Worm (Caenorhabditis elegans) whole organism, L2 larva: Measurements from ENCODE around the gene npr-21.

ENCODE experiments used
- C34F6.9 ChIP-seq: fragments of 150-350 bp; optimal IDR thresholded peaks from 2 replicates; lab custom pipeline; 2014; ENCODE audit warnings: missing biosample characterization, missing genetic modification characterization
- F13H6.1 ChIP-seq: sonication (generic microtip); optimal IDR thresholded peaks from 2 replicates; lab custom pipeline; 2016; ENCODE audit warnings: missing genetic modification characterization, missing compliant biosample characterization
- R02D3.7 ChIP-seq: fragments of 150-350 bp; optimal IDR thresholded peaks from 2 replicates; lab custom pipeline; 2014; ENCODE audit warnings: missing biosample characterization, missing genetic modification characterization
- Y55F3AM.14 ChIP-seq: fragments of 200-800 bp; sonication (Bioruptor generic); optimal IDR thresholded peaks from 2 replicates; lab custom pipeline; 2018; ENCODE audit warnings: mild to moderate bottlenecking, missing genetic modification characterization, missing compliant biosample characterization
- ZK546.5 ChIP-seq: sonication (generic microtip); optimal IDR thresholded peaks from 2 replicates; lab custom pipeline; 2017; ENCODE audit warnings: missing biosample characterization, missing genetic modification characterization
- alr-1 ChIP-seq: fragments of 150-350 bp; optimal IDR thresholded peaks from 2 replicates; lab custom pipeline; 2014; ENCODE audit warnings: missing biosample characterization, missing genetic modification characterization
- aly-2 ChIP-seq: fragments of 150-350 bp; optimal IDR thresholded peaks from 2 replicates; lab custom pipeline; 2014; ENCODE audit warnings: missing biosample characterization, missing genetic modification characterization
- ama-1 ChIP-seq: fragments of 150-350 bp; optimal IDR thresholded peaks from 2 replicates; lab custom pipeline; 2018; ENCODE audit warnings: inconsistent platforms
- blmp-1 ChIP-seq: sonication (generic microtip); optimal IDR thresholded peaks from 2 replicates; lab custom pipeline; 2017; ENCODE audit warnings: missing genetic modification characterization, mild to moderate bottlenecking, missing compliant biosample characterization, antibody characterized with exemption, moderate library complexity; ENCODE audit not compliant: insufficient read depth
- ceh-16 ChIP-seq: fragments of 150-350 bp; optimal IDR thresholded peaks from 2 replicates; lab custom pipeline; 2014; ENCODE audit warnings: missing biosample characterization, missing genetic modification characterization
- crh-2 ChIP-seq: sonication (generic microtip); optimal IDR thresholded peaks from 2 replicates; lab custom pipeline; 2017; ENCODE audit warnings: missing biosample characterization, missing genetic modification characterization
- dmd-4 ChIP-seq: sonication (generic microtip); optimal IDR thresholded peaks from 2 replicates; lab custom pipeline; 2017; ENCODE audit warnings: missing biosample characterization, missing genetic modification characterization
- egl-27 ChIP-seq: sonication (generic microtip); optimal IDR thresholded peaks from 3 replicates; lab custom pipeline; 2017; ENCODE audit warnings: missing biosample characterization, missing genetic modification reagents, missing genetic modification characterization
- elt-1 ChIP-seq: fragments of 150-350 bp; optimal IDR thresholded peaks from 2 replicates; lab custom pipeline; 2014; ENCODE audit warnings: missing biosample characterization, missing genetic modification characterization
- elt-3 ChIP-seq: sonication (generic microtip); optimal IDR thresholded peaks from 2 replicates; lab custom pipeline; 2017; ENCODE audit warnings: missing biosample characterization, missing genetic modification characterization
- fos-1 ChIP-seq: fragments of 150-350 bp; optimal IDR thresholded peaks from 2 replicates; lab custom pipeline; 2014; ENCODE audit warnings: missing biosample characterization, missing genetic modification characterization
- gmeb-1 ChIP-seq: fragments of 150-350 bp; optimal IDR thresholded peaks from 2 replicates; lab custom pipeline; 2014; ENCODE audit warnings: missing biosample characterization, missing genetic modification characterization
- lin-11 ChIP-seq: fragments of 150-350 bp; sonication (generic microtip); optimal IDR thresholded peaks from 2 replicates; lab custom pipeline; 2014; ENCODE audit warnings: missing biosample characterization, missing genetic modification characterization, inconsistent platforms, mixed read lengths
- lin-13 ChIP-seq: fragments of 150-350 bp; optimal IDR thresholded peaks from 2 replicates; lab custom pipeline; 2014; ENCODE audit warnings: missing biosample characterization, missing genetic modification reagents, missing genetic modification characterization
- lin-39 ChIP-seq: fragments of 150-350 bp; optimal IDR thresholded peaks from 2 replicates; lab custom pipeline; 2014; ENCODE audit warnings: missing biosample characterization, missing genetic modification reagents, missing genetic modification characterization
- lsy-2 ChIP-seq, 2 experiments: fragments of 150-350 bp in 1 of 2; sonication (generic microtip) in 1 of 2; optimal IDR thresholded peaks; 2 replicates each; lab custom pipeline; 2014 to 2017; ENCODE audit warnings: missing biosample characterization in 2 of 2, missing genetic modification characterization in 2 of 2
- mbf-1 ChIP-seq: sonication (generic microtip); optimal IDR thresholded peaks from 2 replicates; lab custom pipeline; 2017; ENCODE audit warnings: missing biosample characterization, missing genetic modification characterization
- nhr-10 ChIP-seq: sonication (generic microtip); optimal IDR thresholded peaks from 2 replicates; lab custom pipeline; 2017; ENCODE audit warnings: missing biosample characterization, missing genetic modification characterization
- nhr-11 ChIP-seq: fragments of 150-350 bp; optimal IDR thresholded peaks from 2 replicates; lab custom pipeline; 2014; ENCODE audit warnings: missing biosample characterization, missing genetic modification characterization
- nhr-12 ChIP-seq: fragments of 150-350 bp; optimal IDR thresholded peaks from 2 replicates; lab custom pipeline; 2014; ENCODE audit warnings: missing biosample characterization, missing genetic modification characterization
- nhr-129 ChIP-seq: fragments of 150-350 bp; optimal IDR thresholded peaks from 2 replicates; lab custom pipeline; 2014; ENCODE audit warnings: missing biosample characterization, missing genetic modification characterization
- nhr-21 ChIP-seq: fragments of 150-350 bp; optimal IDR thresholded peaks from 2 replicates; lab custom pipeline; 2014; ENCODE audit warnings: missing biosample characterization, missing genetic modification characterization
- nhr-23 ChIP-seq: fragments of 150-350 bp; optimal IDR thresholded peaks from 2 replicates; lab custom pipeline; 2014; ENCODE audit warnings: missing biosample characterization, missing genetic modification reagents, missing genetic modification characterization
- nhr-237 ChIP-seq: fragments of 150-350 bp; optimal IDR thresholded peaks from 2 replicates; lab custom pipeline; 2014; ENCODE audit warnings: missing biosample characterization, missing genetic modification characterization
- nhr-25 ChIP-seq: fragments of 150-350 bp; sonication (generic microtip); optimal IDR thresholded peaks from 3 replicates; lab custom pipeline; 2014; ENCODE audit warnings: missing biosample characterization, missing genetic modification characterization
- nhr-6 ChIP-seq: fragments of 150-350 bp; optimal IDR thresholded peaks from 2 replicates; lab custom pipeline; 2014; ENCODE audit warnings: missing biosample characterization, missing genetic modification characterization
- nhr-77 ChIP-seq: fragments of 150-350 bp; optimal IDR thresholded peaks from 2 replicates; lab custom pipeline; 2014; ENCODE audit warnings: missing biosample characterization, missing genetic modification characterization
- peb-1 ChIP-seq: fragments of 150-350 bp; optimal IDR thresholded peaks from 2 replicates; lab custom pipeline; 2014; ENCODE audit warnings: missing biosample characterization, missing genetic modification characterization
- sem-4 ChIP-seq: fragments of 150-350 bp; optimal IDR thresholded peaks from 2 replicates; lab custom pipeline; 2014; ENCODE audit warnings: missing biosample characterization, missing genetic modification reagents, missing genetic modification characterization
- skn-1 ChIP-seq: sonication (generic microtip); optimal IDR thresholded peaks from 2 replicates; lab custom pipeline; 2017; ENCODE audit warnings: missing biosample characterization, missing genetic modification characterization
- sma-3 ChIP-seq: sonication (generic microtip); optimal IDR thresholded peaks from 2 replicates; lab custom pipeline; 2016; ENCODE audit warnings: missing genetic modification reagents, missing genetic modification characterization, missing compliant biosample characterization
- sma-9 ChIP-seq, 2 experiments: fragments of 150-350 bp in 1 of 2; sonication (generic microtip) in 1 of 2; optimal IDR thresholded peaks; 2 replicates each; lab custom pipeline; 2014 to 2016; ENCODE audit warnings: missing genetic modification characterization in 2 of 2, mild to moderate bottlenecking in 1 of 2, missing biosample characterization in 1 of 2, missing compliant biosample characterization in 1 of 2, missing genetic modification reagents in 1 of 2, moderate library complexity in 1 of 2
- unc-39 ChIP-seq: fragments of 150-350 bp; optimal IDR thresholded peaks from 2 replicates; lab custom pipeline; 2014; ENCODE audit warnings: missing biosample characterization, missing genetic modification characterization
- unc-55 ChIP-seq: fragments of 150-350 bp; sonication (generic microtip); optimal IDR thresholded peaks from 3 replicates; lab custom pipeline; 2014; ENCODE audit warnings: missing biosample characterization, missing genetic modification reagents, missing genetic modification characterization
- unc-62 ChIP-seq: fragments of 150-350 bp; optimal IDR thresholded peaks from 2 replicates; lab custom pipeline; 2014; ENCODE audit warnings: missing biosample characterization, missing genetic modification reagents, missing genetic modification characterization
- zag-1 ChIP-seq: fragments of 150-350 bp; optimal IDR thresholded peaks from 2 replicates; lab custom pipeline; 2014; ENCODE audit warnings: missing biosample characterization, missing genetic modification characterization
- ztf-1 ChIP-seq: fragments of 200-800 bp; sonication (Bioruptor generic); conservative IDR thresholded peaks from 2 replicates; pipeline ENCODE4 v1.3.6; 2022; ENCODE audit warnings: missing genetic modification characterization, missing compliant biosample characterization
- ztf-11 ChIP-seq: sonication (generic microtip); optimal IDR thresholded peaks from 2 replicates; lab custom pipeline; 2017; ENCODE audit warnings: missing biosample characterization, missing genetic modification characterization
- ztf-4 ChIP-seq: fragments of 150-350 bp; optimal IDR thresholded peaks from 2 replicates; lab custom pipeline; 2014; ENCODE audit warnings: missing biosample characterization, missing genetic modification characterization

Gene npr-21

DNA sequence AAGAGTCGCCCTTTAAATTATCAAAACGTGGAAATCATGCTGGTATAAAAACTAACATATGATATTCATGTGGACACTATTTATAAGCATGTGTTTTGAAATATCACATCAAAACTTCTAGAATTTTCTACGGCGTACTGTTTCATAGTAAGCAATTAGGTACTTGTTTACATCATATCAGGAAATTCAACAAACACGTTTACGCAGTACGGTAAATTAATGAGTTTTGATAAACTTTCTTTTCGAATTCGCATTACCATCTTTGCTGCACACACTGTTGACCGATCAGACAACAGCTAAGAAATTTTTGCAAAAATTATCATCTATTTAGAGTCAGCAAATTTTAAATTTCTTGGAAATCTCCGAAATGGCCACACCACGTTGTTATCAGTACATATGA is 17.3 kb downstream of the npr-21 start:
- no peak for TF ChIP-seq unc-55 (GFP tag; lab: Kevin White, UChicago)
- no peak for TF ChIP-seq unc-62
- no peak for TF ChIP-seq elt-1 (tag; lab: Kevin White, UChicago)
- TF ChIP-seq elt-3 (tag; lab: Kevin White, UChicago) = no peak
- no peak for TF ChIP-seq blmp-1 (tag; lab: Kevin White, UChicago)
- no peak for TF ChIP-seq ama-1 (lab: Kevin White, UChicago)
- no peak for TF ChIP-seq lin-39 (tag; lab: Kevin White, UChicago)
- no peak for TF ChIP-seq ztf-11 (tag; lab: Kevin White, UChicago)
- TF ChIP-seq aly-2 = no peak
- no peak for TF ChIP-seq nhr-12
- TF ChIP-seq crh-2 = peak; percentile 16
- TF ChIP-seq skn-1 (tag; lab: Kevin White, UChicago) = no peak
- TF ChIP-seq ceh-16 (tag; lab: Kevin White, UChicago) = no peak
- no peak for TF ChIP-seq mbf-1 (tag; lab: Kevin White, UChicago)
- TF ChIP-seq egl-27 (tag; lab: Kevin White, UChicago) = no peak
- no peak for TF ChIP-seq ZK546.5 (tag; lab: Kevin White, UChicago)
- no peak for TF ChIP-seq alr-1 (tag; lab: Kevin White, UChicago)
- TF ChIP-seq sma-3 (GFP tag; lab: Kevin White, UChicago) = peak; percentile 23
- TF ChIP-seq nhr-23 (tag; lab: Kevin White, UChicago) = no peak
- no peak for TF ChIP-seq dmd-4 (tag; lab: Kevin White, UChicago)
- no peak for TF ChIP-seq nhr-77
- peak; percentile 47 for TF ChIP-seq fos-1 (tag; lab: Kevin White, UChicago)
- TF ChIP-seq nhr-6 (tag; lab: Kevin White, UChicago) = no peak
- TF ChIP-seq F13H6.1 (tag; lab: Kevin White, UChicago) = no peak
- TF ChIP-seq unc-39 (tag; lab: Kevin White, UChicago) = no peak
- no peak for TF ChIP-seq nhr-10 (tag; lab: Kevin White, UChicago)
- peak in 1 of 2 experiments; percentile 9 for TF ChIP-seq lsy-2 (tag; optimal IDR thresholded peaks at IDR 0.05; lab: Kevin White, UChicago)
- TF ChIP-seq R02D3.7 (tag; lab: Kevin White, UChicago) = no peak
- no peak for TF ChIP-seq nhr-25
- TF ChIP-seq C34F6.9 = no peak
- TF ChIP-seq gmeb-1 (tag; lab: Kevin White, UChicago) = no peak
- TF ChIP-seq lin-13 (GFP tag; lab: Kevin White, UChicago) = no peak
- no peak for TF ChIP-seq nhr-11 (tag; lab: Kevin White, UChicago)
- no peak for TF ChIP-seq ztf-1 (GFP tag; lab: Robert Waterston, UW)
- TF ChIP-seq nhr-129 (tag; lab: Kevin White, UChicago) = no peak
- no peak for TF ChIP-seq nhr-21 (tag; lab: Kevin White, UChicago)
- peak; percentile 27 for TF ChIP-seq sma-9 (GFP tag; optimal IDR thresholded peaks at IDR 0.05; lab: Kevin White, UChicago)
- TF ChIP-seq sma-9 (tag; optimal IDR thresholded peaks at IDR 0.05; lab: Kevin White, UChicago) = no peak
- no peak for TF ChIP-seq peb-1 (tag; lab: Kevin White, UChicago)
- no peak for TF ChIP-seq sem-4 (tag; lab: Kevin White, UChicago)

DNA sequence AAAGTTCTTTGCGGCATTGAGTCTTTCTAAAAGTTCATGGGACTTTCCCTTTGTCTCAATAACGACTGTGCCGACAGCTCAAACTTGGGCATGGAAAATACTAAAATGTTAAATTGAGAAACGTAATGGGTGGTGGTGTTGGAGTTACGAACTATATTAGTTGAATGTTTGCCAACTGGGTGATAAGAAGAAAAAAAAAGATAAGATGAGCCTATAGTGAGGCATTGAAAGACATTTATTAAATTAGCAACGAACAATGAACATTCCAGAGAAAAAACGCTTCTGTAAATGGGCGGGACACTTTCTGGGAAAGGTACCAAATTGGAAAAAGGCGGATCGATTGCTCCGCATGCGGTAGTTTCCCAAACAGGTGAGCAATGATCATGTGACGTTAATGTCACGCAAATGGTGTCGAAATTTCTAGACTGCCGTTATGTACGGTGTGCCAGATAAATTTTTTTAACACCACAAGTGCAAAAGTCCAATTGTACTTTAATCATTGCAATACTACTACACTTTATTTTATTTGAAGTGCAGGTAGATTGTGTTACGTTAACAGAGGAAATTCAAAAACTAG is 18.5 kb downstream of the npr-21 start:
- peak; percentile 31 for TF ChIP-seq sma-9 (GFP tag; optimal IDR thresholded peaks at IDR 0.05; lab: Kevin White, UChicago)
- TF ChIP-seq sma-9 (tag; optimal IDR thresholded peaks at IDR 0.05; lab: Kevin White, UChicago) = no peak
- peak; percentile 15 for TF ChIP-seq fos-1 (tag; lab: Kevin White, UChicago)
- peak; percentile 8 for TF ChIP-seq F13H6.1 (tag; lab: Kevin White, UChicago)
- no peak for TF ChIP-seq lsy-2 (tag; optimal IDR thresholded peaks at IDR 0.05; lab: Kevin White, UChicago)
- TF ChIP-seq sma-3 (GFP tag; lab: Kevin White, UChicago) = peak; percentile 13
- peak; percentile 36 for TF ChIP-seq crh-2
- peak; percentile 7 for TF ChIP-seq nhr-129 (tag; lab: Kevin White, UChicago)
- peak; percentile 1 for TF ChIP-seq blmp-1 (tag; lab: Kevin White, UChicago)
- TF ChIP-seq lin-13 (GFP tag; lab: Kevin White, UChicago) = no peak
- no peak for TF ChIP-seq aly-2

- TF ChIP-seq Y55F3AM.14 (GFP tag; lab: Kevin White, UChicago) = no peak
- TF ChIP-seq nhr-23 (tag; lab: Kevin White, UChicago) = no peak
- no peak for TF ChIP-seq unc-62
- TF ChIP-seq alr-1 (tag; lab: Kevin White, UChicago) = no peak
- TF ChIP-seq crh-2 = peak; percentile 41
- TF ChIP-seq fos-1 (tag; lab: Kevin White, UChicago) = peak; percentile 63
- TF ChIP-seq lin-11 (tag; lab: Kevin White, UChicago) = no peak
- TF ChIP-seq nhr-25 = no peak
- peak; percentile 26 for TF ChIP-seq gmeb-1 (tag; lab: Kevin White, UChicago)
- no peak for TF ChIP-seq nhr-237
- no peak for TF ChIP-seq mbf-1 (tag; lab: Kevin White, UChicago)
- no peak for TF ChIP-seq nhr-12
- peak; percentile 77 for TF ChIP-seq nhr-21 (tag; lab: Kevin White, UChicago)
- TF ChIP-seq ceh-16 (tag; lab: Kevin White, UChicago) = no peak
- TF ChIP-seq ztf-4 = no peak
- TF ChIP-seq skn-1 (tag; lab: Kevin White, UChicago) = peak; percentile 32
- TF ChIP-seq blmp-1 (tag; lab: Kevin White, UChicago) = peak; percentile 44
- no peak for TF ChIP-seq nhr-77
- no peak for TF ChIP-seq unc-39 (tag; lab: Kevin White, UChicago)
- TF ChIP-seq lsy-2 (tag; optimal IDR thresholded peaks at IDR 0.05; lab: Kevin White, UChicago) = no peak
- TF ChIP-seq nhr-129 (tag; lab: Kevin White, UChicago) = peak; percentile 1
- TF ChIP-seq zag-1 (tag; lab: Kevin White, UChicago) = no peak
- TF ChIP-seq sma-3 (GFP tag; lab: Kevin White, UChicago) = peak; percentile 80
- no peak for TF ChIP-seq ama-1 (lab: Kevin White, UChicago)
Observed at ce11 chrX:17138060-17138557, 19.7 kb downstream of the npr-21 start, which contains the start of gene cnp-3. Gene cnp-3 (minus strand): TSS chrX:17138110.
